Fruit fly (Drosophila melanogaster): ENCODE data around the gene CG31642.
A peak's percentile ranks its signal among the peaks of the same experiment; 100 is the strongest.

CG31642 gene

DNA sequence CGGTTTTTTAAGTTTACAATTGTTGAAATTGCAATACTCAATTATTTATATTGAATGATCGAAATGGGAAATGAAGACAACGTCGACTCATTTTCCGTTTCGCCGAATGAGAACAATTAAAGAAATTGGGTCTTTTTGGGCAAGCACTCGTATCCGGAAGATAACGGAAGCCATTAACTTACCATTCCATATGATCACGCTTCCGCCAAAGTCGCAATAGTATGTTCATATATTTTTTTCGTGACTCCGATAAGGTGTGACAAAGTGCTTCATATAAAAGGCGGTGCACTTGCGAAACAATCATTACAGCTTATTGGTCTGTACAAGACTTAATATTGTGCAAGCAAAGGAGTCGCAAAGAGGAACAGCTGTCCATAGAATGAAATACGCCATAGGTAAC lies 33.4 kb downstream of the CG31642 start, which contains the start of gene Muc26B:
Gene Muc26B (plus strand): TSS at position 301 of the 400 bp plus-strand sequence.
- TF ChIP-seq CG30020 (tag; optimal IDR thresholded peaks at IDR 0.05) (no peak), CG7839 (tag; optimal IDR thresholded peaks at IDR 0.05) (no peak), Lim3 (GFP tag; IDR thresholded peaks at IDR 0.05) (no peak), CG11504 (tag; optimal IDR thresholded peaks at IDR 0.05) (no peak), bigmax (GFP tag; optimal IDR thresholded peaks at IDR 0.05) (no peak), CG13894 (tag; optimal IDR thresholded peaks at IDR 0.05) (no peak), cwo (GFP tag; optimal IDR thresholded peaks at IDR 0.05) (no peak), ash1 (GFP tag; optimal IDR thresholded peaks at IDR 0.05) (no peak), Asciz (GFP tag; optimal IDR thresholded peaks at IDR 0.05) (no peak), abd-A (tag; optimal IDR thresholded peaks at IDR 0.05) (no peak), emc (GFP tag; optimal IDR thresholded peaks at IDR 0.05) (no peak)

DNA sequence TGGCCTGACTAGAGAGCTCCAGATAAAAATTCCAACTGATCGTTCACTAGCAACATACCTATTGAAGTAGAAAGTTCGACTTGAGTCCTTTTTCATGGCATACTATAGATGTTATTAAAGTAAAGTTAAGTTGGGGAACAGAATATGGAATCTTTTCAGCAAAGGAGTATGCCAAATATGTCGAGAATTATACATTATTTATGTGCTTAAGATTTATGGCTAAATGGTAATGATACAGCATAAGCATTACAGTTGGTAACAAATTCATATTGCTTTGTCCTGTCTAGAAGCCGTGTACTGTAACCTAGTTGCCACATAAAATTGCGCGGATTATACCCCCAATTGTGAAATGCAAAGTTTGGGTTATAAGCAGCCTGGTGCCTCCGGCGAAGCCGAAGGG lies 36.7 kb downstream of the CG31642 start, which contains the start of gene CG31639:
Gene CG31639 (minus strand): TSS at position 101 of the 400 bp plus-strand sequence.
- TF ChIP-seq CG14667 (GFP tag; IDR thresholded peaks at IDR 0.05), result no peak
- TF ChIP-seq Asciz (GFP tag; optimal IDR thresholded peaks at IDR 0.05), result no peak
- no peak for TF ChIP-seq CG1529 (GFP tag; optimal IDR thresholded peaks at IDR 0.05)
- no peak for TF ChIP-seq CG12219 (GFP tag; optimal IDR thresholded peaks at IDR 0.05)
- no peak for TF ChIP-seq Dip3 (GFP tag; optimal IDR thresholded peaks at IDR 0.05)
- no peak for TF ChIP-seq pnt (GFP tag; optimal IDR thresholded peaks at IDR 0.05)
- no peak for TF ChIP-seq org-1 (GFP tag; optimal IDR thresholded peaks at IDR 0.05)
- TF ChIP-seq Ravus (GFP tag; IDR thresholded peaks at IDR 0.05), result no peak
- TF ChIP-seq BEAF-32 (GFP tag; optimal IDR thresholded peaks at IDR 0.05), result no peak
- TF ChIP-seq CG10147 (GFP tag; optimal IDR thresholded peaks at IDR 0.05), result no peak
- no peak for TF ChIP-seq CG8944 (GFP tag; optimal IDR thresholded peaks at IDR 0.05)

DNA sequence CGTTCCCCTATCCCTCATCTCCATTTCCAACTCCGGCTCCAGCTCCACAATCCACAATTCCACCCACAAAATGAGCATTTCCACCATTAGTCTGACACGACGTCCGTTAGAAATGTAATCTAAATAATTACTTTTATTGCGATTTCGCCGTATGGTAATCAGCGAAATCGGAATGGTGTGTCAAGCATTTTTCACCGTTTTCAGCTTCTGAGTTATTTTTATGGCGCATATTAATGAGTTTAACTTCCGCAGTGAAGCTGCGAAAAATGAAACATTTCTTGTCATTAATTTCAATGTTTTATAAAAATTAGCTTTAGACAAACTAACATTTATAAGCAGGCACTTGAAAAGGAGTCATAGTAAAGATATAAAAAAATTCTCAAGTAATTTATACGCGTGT lies 41.8 kb downstream of the CG31642 start, which contains the start of gene CG13989:
Gene CG13989 (plus strand): TSS at position 301 of the 400 bp plus-strand sequence.
- TF ChIP-seq Lpt (GFP tag; optimal IDR thresholded peaks at IDR 0.05), result no peak
- no peak for TF ChIP-seq CG5180 (GFP tag; optimal IDR thresholded peaks at IDR 0.05)

dm6 chr2L:6165686-6166085 lies 47.4 kb downstream of the CG31642 start:
- TF ChIP-seq lbe (GFP tag; optimal IDR thresholded peaks at IDR 0.05) (peak; percentile 17), odd (GFP tag; optimal IDR thresholded peaks at IDR 0.05) (no peak), Dp (GFP tag; optimal IDR thresholded peaks at IDR 0.05) (no peak), nom (GFP tag; optimal IDR thresholded peaks at IDR 0.05) (no peak), CG15073 (GFP tag; optimal IDR thresholded peaks at IDR 0.05) (no peak), ken (GFP tag; IDR thresholded peaks at IDR 0.05) (0 out of 3 replicates have a peak, but pooled peaks have one; percentile 20), Max (GFP tag; optimal IDR thresholded peaks at IDR 0.05) (no peak), tup (GFP tag; optimal IDR thresholded peaks at IDR 0.05) (no peak), Antp (GFP tag; optimal IDR thresholded peaks at IDR 0.05) (no peak), Hr3 (GFP tag; optimal IDR thresholded peaks at IDR 0.05) (no peak), ro (GFP tag; IDR thresholded peaks at IDR 0.05) (no peak), CG3995 (GFP tag; optimal IDR thresholded peaks at IDR 0.05) (no peak)

Measured in whole organism, embryonic.